Fruit fly (Drosophila melanogaster): ENCODE results near the gene CG34437.

Gene CG34437

DNA sequence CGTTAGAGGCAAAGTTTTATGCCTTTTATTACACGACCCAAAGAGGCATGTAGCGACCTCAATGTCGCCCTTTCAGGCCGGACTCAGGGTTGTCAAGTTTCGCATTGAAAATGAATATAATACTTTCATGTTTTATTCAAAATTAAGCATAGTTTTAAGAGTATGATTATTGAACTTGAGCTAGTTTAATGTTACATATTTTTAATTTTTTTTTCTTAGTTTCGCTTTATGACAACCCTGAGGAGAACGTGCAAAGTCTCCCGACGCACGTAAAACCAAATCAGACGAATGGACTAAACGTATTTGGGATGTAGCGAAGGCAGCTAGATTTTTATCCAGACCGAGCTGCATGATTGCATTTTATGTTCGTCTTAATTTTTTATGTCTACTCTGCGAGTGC is 22.4 kb downstream of the CG34437 start:
- no peak for TF ChIP-seq CG30020 (tag; optimal IDR thresholded peaks at IDR 0.05)
- no peak for TF ChIP-seq CG2875 (GFP tag; optimal IDR thresholded peaks at IDR 0.05)
- no peak for TF ChIP-seq CG11398 (GFP tag; optimal IDR thresholded peaks at IDR 0.05)
- no peak for TF ChIP-seq NfI (GFP tag; optimal IDR thresholded peaks at IDR 0.05)
- TF ChIP-seq Abd-B (GFP tag; optimal IDR thresholded peaks at IDR 0.05), result peak; percentile 38
- no peak for TF ChIP-seq B-H1 (GFP tag; IDR thresholded peaks at IDR 0.05)
- TF ChIP-seq az2 (GFP tag; optimal IDR thresholded peaks at IDR 0.05), result peak; percentile 0
- TF ChIP-seq Bdp1 (GFP tag; optimal IDR thresholded peaks at IDR 0.05), result no peak
- TF ChIP-seq Tbp (GFP tag; optimal IDR thresholded peaks at IDR 0.05), result no peak
- TF ChIP-seq psq (GFP tag; optimal IDR thresholded peaks at IDR 0.05), result no peak
- TF ChIP-seq slp2 (GFP tag; optimal IDR thresholded peaks at IDR 0.05), result no peak
- TF ChIP-seq Hsf (GFP tag; optimal IDR thresholded peaks at IDR 0.05), result no peak
- TF ChIP-seq otp (GFP tag; IDR thresholded peaks at IDR 0.05), result no peak
- TF ChIP-seq CG7786 (GFP tag; optimal IDR thresholded peaks at IDR 0.05), result no peak
- TF ChIP-seq Drgx (GFP tag; IDR thresholded peaks at IDR 0.05), result no peak
- TF ChIP-seq gem (tag; optimal IDR thresholded peaks at IDR 0.05), result peak; percentile 51
- TF ChIP-seq danr (GFP tag; IDR thresholded peaks at IDR 0.05), result no peak
- no peak for TF ChIP-seq Rfx (GFP tag; IDR thresholded peaks at IDR 0.05)
- TF ChIP-seq HLH54F (GFP tag; optimal IDR thresholded peaks at IDR 0.05), result no peak
- no peak for TF ChIP-seq gcm2 (GFP tag; optimal IDR thresholded peaks at IDR 0.05)
- TF ChIP-seq CG1529 (GFP tag; optimal IDR thresholded peaks at IDR 0.05), result no peak
- TF ChIP-seq CG4282 (GFP tag; optimal IDR thresholded peaks at IDR 0.05), result no peak
- TF ChIP-seq gro (GFP tag; optimal IDR thresholded peaks at IDR 0.05), result no peak
- no peak for TF ChIP-seq HLH3B (GFP tag; IDR thresholded peaks at IDR 0.05)
- TF ChIP-seq CG13296 (GFP tag; optimal IDR thresholded peaks at IDR 0.05), result no peak
- TF ChIP-seq TFAM (GFP tag; optimal IDR thresholded peaks at IDR 0.05), result no peak
- no peak for TF ChIP-seq CG2199 (GFP tag; IDR thresholded peaks at IDR 0.05)
- TF ChIP-seq CG10462 (GFP tag; optimal IDR thresholded peaks at IDR 0.05), result no peak
- TF ChIP-seq CG7987 (GFP tag; optimal IDR thresholded peaks at IDR 0.05), result no peak
- TF ChIP-seq Aef1 (GFP tag; IDR thresholded peaks at IDR 0.05), result no peak
- TF ChIP-seq Sox102F (GFP tag; optimal IDR thresholded peaks at IDR 0.05), result peak; percentile 41
- TF ChIP-seq Ets65A (GFP tag), result peak; percentile 86
- no peak for TF ChIP-seq Lhr (GFP tag; optimal IDR thresholded peaks at IDR 0.05)
- TF ChIP-seq CG17568 (GFP tag; optimal IDR thresholded peaks at IDR 0.05), result no peak
- peak; percentile 31; the same call in 1 of the 2 replicates for TF ChIP-seq Nf-YA (GFP tag; IDR thresholded peaks at IDR 0.05)
- TF ChIP-seq Ptx1 (GFP tag; IDR thresholded peaks at IDR 0.05), result no peak
- no peak for TF ChIP-seq D (optimal IDR thresholded peaks at IDR 0.05)
- no peak for TF ChIP-seq D (GFP tag; optimal IDR thresholded peaks at IDR 0.05)
- no peak for TF ChIP-seq Taf1 (GFP tag; IDR thresholded peaks at IDR 0.05)
- TF ChIP-seq CG12071 (GFP tag; optimal IDR thresholded peaks at IDR 0.05), result no peak
- no peak for TF ChIP-seq CG18011 (GFP tag; optimal IDR thresholded peaks at IDR 0.05)
- no peak for TF ChIP-seq CoRest (tag; optimal IDR thresholded peaks at IDR 0.05)
- peak; percentile 39 for TF ChIP-seq dmrt99B (tag; optimal IDR thresholded peaks at IDR 0.05)
- TF ChIP-seq H2.0 (GFP tag; IDR thresholded peaks at IDR 0.05), result no peak
- TF ChIP-seq cato (GFP tag; optimal IDR thresholded peaks at IDR 0.05; ENCODE audit: borderline replicate concordance), result no peak
- 0 out of 2 replicates have a peak, but pooled peaks have one; percentile 12 for TF ChIP-seq sob (GFP tag; IDR thresholded peaks at IDR 0.05)
- no peak for TF ChIP-seq Dfd (GFP tag; optimal IDR thresholded peaks at IDR 0.05)
- TF ChIP-seq CG11504 (tag; optimal IDR thresholded peaks at IDR 0.05), result peak; percentile 41
- no peak for TF ChIP-seq CkIIα-i1 (GFP tag; IDR thresholded peaks at IDR 0.05)
- no peak for TF ChIP-seq knrl (GFP tag; IDR thresholded peaks at IDR 0.05; ENCODE audit: partially characterized antibody)
- TF ChIP-seq CG2678 (tag; optimal IDR thresholded peaks at IDR 0.05), result peak; percentile 38
- TF ChIP-seq CG10654 (GFP tag; optimal IDR thresholded peaks at IDR 0.05), result no peak
- peak; percentile 28; the same call in 1 of the 3 replicates for TF ChIP-seq row (GFP tag; IDR thresholded peaks at IDR 0.05)

Data from whole organism, embryonic.